Fruit fly (Drosophila melanogaster): ENCODE measurements around the gene Pde1c.

Pde1c gene

dm6 chr2L:11949917-11950316 lies 21.5 kb upstream of the Pde1c start (continued):
- TF ChIP-seq Meics (GFP tag; optimal IDR thresholded peaks at IDR 0.05) = no peak
- TF ChIP-seq CG2129 (GFP tag; IDR thresholded peaks at IDR 0.05; ENCODE audit: partially characterized antibody) = no peak
- TF ChIP-seq CG8388 (GFP tag; optimal IDR thresholded peaks at IDR 0.05) = peak; percentile 39
- no peak for TF ChIP-seq CG3065 (GFP tag; optimal IDR thresholded peaks at IDR 0.05)
- peak; percentile 60; the same call in 1 of the 2 replicates for TF ChIP-seq sob (GFP tag; IDR thresholded peaks at IDR 0.05)
- TF ChIP-seq CG2120 (GFP tag; optimal IDR thresholded peaks at IDR 0.05) = no peak
- no peak for TF ChIP-seq zf30C (GFP tag; optimal IDR thresholded peaks at IDR 0.05)
- TF ChIP-seq chif (GFP tag; optimal IDR thresholded peaks at IDR 0.05) = peak; percentile 57 to 72
- TF ChIP-seq dmrt99B (tag; optimal IDR thresholded peaks at IDR 0.05) = peak; percentile 56
- no peak for TF ChIP-seq CG7357 (GFP tag; IDR thresholded peaks at IDR 0.05)
- TF ChIP-seq CG15696 (tag; optimal IDR thresholded peaks at IDR 0.05) = peak; percentile 35
- no peak for TF ChIP-seq eyg (GFP tag; optimal IDR thresholded peaks at IDR 0.05)
- no peak for TF ChIP-seq dimm (GFP tag; IDR thresholded peaks at IDR 0.05)
- no peak for TF ChIP-seq usp (GFP tag; optimal IDR thresholded peaks at IDR 0.05)
- TF ChIP-seq Dad (GFP tag; optimal IDR thresholded peaks at IDR 0.05) = no peak
- peak; percentile 15 for TF ChIP-seq CG10267 (tag; optimal IDR thresholded peaks at IDR 0.05)
- TF ChIP-seq ems (GFP tag; optimal IDR thresholded peaks at IDR 0.05) = no peak
- 0 out of 3 replicates have a peak, but pooled peaks have one; percentile 23 for TF ChIP-seq CG17361 (GFP tag; IDR thresholded peaks at IDR 0.05)
- no peak for TF ChIP-seq Opbp (GFP tag; IDR thresholded peaks at IDR 0.05; ENCODE audit: partially characterized antibody)
- TF ChIP-seq CG6175 (GFP tag; IDR thresholded peaks at IDR 0.05) = 0 out of 3 replicates have a peak, but pooled peaks have one; percentile 16
- TF ChIP-seq NfI (GFP tag; optimal IDR thresholded peaks at IDR 0.05) = peak; percentile 37
- TF ChIP-seq CG18011 (GFP tag; optimal IDR thresholded peaks at IDR 0.05) = no peak
- TF ChIP-seq Taf1 (GFP tag; IDR thresholded peaks at IDR 0.05) = no peak
- no peak for TF ChIP-seq Bdp1 (GFP tag; optimal IDR thresholded peaks at IDR 0.05)
- no peak for TF ChIP-seq pb (GFP tag; optimal IDR thresholded peaks at IDR 0.05)
- TF ChIP-seq run (tag; optimal IDR thresholded peaks at IDR 0.05) = no peak
- TF ChIP-seq sc (optimal IDR thresholded peaks at IDR 0.05) = no peak
- peak; percentile 6 for TF ChIP-seq sc (GFP tag; optimal IDR thresholded peaks at IDR 0.05)
- TF ChIP-seq gcm2 (GFP tag; optimal IDR thresholded peaks at IDR 0.05) = no peak
- no peak for TF ChIP-seq CG34376 (GFP tag; optimal IDR thresholded peaks at IDR 0.05)
- TF ChIP-seq CG11456 (GFP tag; IDR thresholded peaks at IDR 0.05) = no peak
- TF ChIP-seq ro (GFP tag; IDR thresholded peaks at IDR 0.05) = no peak
- TF ChIP-seq dm (GFP tag; optimal IDR thresholded peaks at IDR 0.05) = no peak
- peak; percentile 36 for TF ChIP-seq CG1529 (GFP tag; optimal IDR thresholded peaks at IDR 0.05)
- TF ChIP-seq Vsx1 (GFP tag; optimal IDR thresholded peaks at IDR 0.05) = no peak
- no peak for TF ChIP-seq Neu2 (GFP tag; optimal IDR thresholded peaks at IDR 0.05; ENCODE audit: borderline replicate concordance)
- TF ChIP-seq ind (GFP tag; optimal IDR thresholded peaks at IDR 0.05) = peak; percentile 19
- no peak for TF ChIP-seq CG8944 (GFP tag; optimal IDR thresholded peaks at IDR 0.05)
- no peak for TF ChIP-seq Bteb2 (GFP tag; optimal IDR thresholded peaks at IDR 0.05)
- TF ChIP-seq CG18476 (GFP tag; optimal IDR thresholded peaks at IDR 0.05) = peak; percentile 10
- TF ChIP-seq wdn (GFP tag; IDR thresholded peaks at IDR 0.05) = peak; percentile 18; the same call in 1 of the 2 replicates
- peak; percentile 18 for TF ChIP-seq CG8290 (GFP tag; optimal IDR thresholded peaks at IDR 0.05)
- peak in 1 of 2 experiments; percentile 45 for TF ChIP-seq CG8290 (tag; optimal IDR thresholded peaks at IDR 0.05)
- TF ChIP-seq CG10654 (GFP tag; optimal IDR thresholded peaks at IDR 0.05) = peak; percentile 15
- TF ChIP-seq Antp (GFP tag; optimal IDR thresholded peaks at IDR 0.05) = peak; percentile 23
- TF ChIP-seq CG7745 (tag; optimal IDR thresholded peaks at IDR 0.05) = no peak
- no peak for TF ChIP-seq CG1233 (GFP tag; optimal IDR thresholded peaks at IDR 0.05)
- TF ChIP-seq CG3847 (GFP tag; IDR thresholded peaks at IDR 0.05) = no peak
- TF ChIP-seq CG31441 (GFP tag; IDR thresholded peaks at IDR 0.05) = peak; percentile 41; the same call in 1 of the 2 replicates
- TF ChIP-seq NK7.1 (GFP tag; optimal IDR thresholded peaks at IDR 0.05) = no peak
- TF ChIP-seq CG11695 (GFP tag; IDR thresholded peaks at IDR 0.05) = 0 out of 3 replicates have a peak, but pooled peaks have one; percentile 35
- TF ChIP-seq CG7928 (GFP tag; optimal IDR thresholded peaks at IDR 0.05) = no peak
